Worm (Caenorhabditis elegans): Measurements from ENCODE around the gene dod-20.

Gene dod-20

DNA sequence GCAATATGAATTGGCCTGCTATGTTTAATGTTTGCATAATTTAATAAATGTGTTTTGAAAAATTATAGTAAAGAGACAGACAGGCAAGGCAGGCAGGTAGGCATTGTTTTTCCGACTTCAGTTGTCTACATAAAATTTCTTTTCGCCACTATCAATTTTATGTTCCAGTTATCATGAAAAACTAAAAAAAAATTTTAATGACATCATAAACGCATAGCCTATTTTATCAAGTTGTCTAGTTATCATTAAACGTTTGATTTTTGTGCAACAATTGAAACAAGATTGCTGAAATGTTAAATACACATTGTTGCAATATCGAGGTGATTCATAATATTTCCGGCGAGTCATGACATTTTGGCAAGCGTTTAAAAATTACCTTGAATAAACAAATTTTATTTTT lies 7.2 kb upstream of the dod-20 start:
- TF ChIP-seq ama-1 (optimal IDR thresholded peaks at IDR 0.05) (no peak), lsy-12 (tag; optimal IDR thresholded peaks at IDR 0.05) (no peak), elt-2 (tag; optimal IDR thresholded peaks at IDR 0.05) (peak; percentile 79), pqm-1 (tag; optimal IDR thresholded peaks at IDR 0.05) (peak; percentile 93)

DNA sequence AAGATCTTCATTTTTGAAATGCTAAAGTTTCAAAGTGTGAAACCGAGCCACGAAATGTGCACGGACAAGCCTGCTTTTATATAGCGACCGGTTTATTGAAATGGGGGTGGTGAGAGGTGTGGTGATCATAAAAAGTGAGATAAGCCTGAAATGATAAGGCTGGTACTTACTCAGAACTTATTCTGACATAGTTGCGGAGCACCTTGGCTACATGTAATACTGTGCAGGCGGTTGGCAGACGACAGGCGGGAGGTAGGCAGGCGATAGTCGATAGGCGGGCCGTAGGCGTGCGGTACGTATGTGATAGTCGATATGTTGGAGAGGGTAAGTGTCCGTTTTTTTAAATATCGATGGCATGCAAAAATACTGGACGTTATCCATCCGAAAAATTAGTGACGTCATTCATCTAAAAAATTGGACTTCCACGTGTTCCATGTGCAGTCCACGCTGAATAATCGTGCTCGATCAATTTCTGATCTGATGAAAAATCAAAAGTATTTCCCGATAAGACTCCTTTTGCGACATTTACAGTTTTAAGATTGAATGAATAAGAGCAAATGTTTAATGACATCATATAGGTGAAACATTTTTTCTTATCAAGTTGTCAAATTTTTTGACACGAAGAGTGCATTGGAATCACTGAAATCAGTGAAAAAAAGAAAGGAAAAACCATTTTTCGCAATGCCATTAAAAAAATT lies 4.4 kb upstream of the dod-20 start, which contains the start of gene irg-8:
Gene irg-8, minus strand, starts transcription at position 51 of the 698 bp plus-strand sequence.
- peak; percentile 77 for TF ChIP-seq elt-2 (tag; optimal IDR thresholded peaks at IDR 0.05)
- TF ChIP-seq ceh-28 (tag; optimal IDR thresholded peaks at IDR 0.05) = no peak
- peak; percentile 25 for TF ChIP-seq pqm-1 (tag; optimal IDR thresholded peaks at IDR 0.05)

DNA sequence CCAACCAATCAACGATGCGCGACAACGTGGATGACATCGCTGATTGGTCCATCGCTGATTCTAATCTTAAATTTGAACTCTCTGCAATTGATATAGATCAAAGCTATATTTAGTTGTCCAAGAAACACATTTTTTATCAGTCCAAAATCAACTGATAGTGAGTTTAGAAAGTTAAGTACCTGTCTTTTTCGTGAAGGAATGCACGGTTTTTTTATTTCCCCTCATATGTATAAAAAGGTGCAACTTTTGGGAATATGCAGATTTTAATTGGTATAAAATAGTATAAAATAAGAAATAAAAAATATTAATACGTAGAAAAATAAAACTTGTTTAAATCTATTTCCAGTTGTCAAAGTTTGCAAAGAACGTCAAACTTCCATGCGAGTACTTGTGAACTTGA lies 3.8 kb upstream of the dod-20 start, which contains the start of gene Y39D8A.1:
Gene Y39D8A.1, plus strand, starts transcription at position 301 of the 400 bp plus-strand sequence.
- TF ChIP-seq lsy-12 (tag; optimal IDR thresholded peaks at IDR 0.05) (no peak), egl-5 (tag; optimal IDR thresholded peaks at IDR 0.05) (no peak)

DNA sequence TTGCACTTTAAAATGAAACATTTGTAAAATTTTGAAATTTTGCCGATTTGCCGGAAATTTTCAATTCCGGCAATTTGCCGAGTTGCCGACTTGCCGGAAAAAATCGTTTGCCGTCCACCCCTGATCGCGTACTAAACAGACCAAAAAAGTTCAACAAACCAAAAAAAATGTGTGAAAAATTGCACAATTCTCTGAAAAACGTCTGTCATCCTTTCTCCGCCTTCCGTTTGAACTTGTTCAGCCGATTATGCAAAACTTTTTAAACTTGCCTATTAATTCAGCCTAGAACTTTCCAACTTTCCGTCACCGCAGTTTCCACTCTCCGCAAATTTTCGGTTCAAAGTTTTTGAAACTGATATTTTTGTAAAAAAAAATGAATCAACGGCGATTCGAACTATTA lies 1.9 kb downstream of the dod-20 start, which contains the start of gene B0554.5:
Gene B0554.5, plus strand, starts transcription at position 301 of the 400 bp plus-strand sequence.
- TF ChIP-seq sea-2 (GFP tag; optimal IDR thresholded peaks at IDR 0.05) (no peak), nhr-23 (tag; optimal IDR thresholded peaks at IDR 0.05) (no peak), pha-4 (tag; optimal IDR thresholded peaks at IDR 0.05) (no peak), elt-1 (tag; optimal IDR thresholded peaks at IDR 0.05) (no peak), ceh-82 (tag; optimal IDR thresholded peaks at IDR 0.05) (no peak), nfya-1 (tag; optimal IDR thresholded peaks at IDR 0.05; ENCODE audit: insufficient read depth) (no peak), ama-1 (optimal IDR thresholded peaks at IDR 0.05) (no peak), eor-1 (tag; optimal IDR thresholded peaks at IDR 0.05) (no peak), ztf-11 (tag; optimal IDR thresholded peaks at IDR 0.05) (no peak), skn-1 (tag; optimal IDR thresholded peaks at IDR 0.05) (no peak), pqm-1 (tag; optimal IDR thresholded peaks at IDR 0.05) (no peak), lin-15B (tag; optimal IDR thresholded peaks at IDR 0.05) (no peak)

DNA sequence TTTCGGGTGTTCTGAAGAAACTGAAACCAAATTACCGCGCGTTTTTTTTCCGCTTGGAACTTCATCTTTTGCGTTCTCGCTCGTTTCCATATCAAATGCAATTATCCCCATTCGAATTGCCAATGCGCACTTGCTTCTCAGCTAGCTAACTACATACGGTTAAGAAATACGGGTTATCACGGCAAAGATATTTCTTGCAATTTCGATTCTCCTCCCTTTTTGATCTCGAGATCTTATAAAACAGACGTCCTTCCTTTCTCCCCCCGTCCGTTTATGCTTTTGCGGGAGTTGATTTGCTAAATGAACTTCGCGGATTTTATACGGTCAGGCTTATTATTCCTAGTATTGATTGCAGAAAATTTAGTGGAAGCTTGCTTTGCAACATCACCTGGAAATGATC lies 6.6 kb downstream of the dod-20 start, which contains the start of gene B0554.4:
Gene B0554.4, plus strand, starts transcription at position 301 of the 400 bp plus-strand sequence.
- TF ChIP-seq ceh-16 (tag; optimal IDR thresholded peaks at IDR 0.05) (no peak), ztf-4 (tag; optimal IDR thresholded peaks at IDR 0.05) (no peak), daf-12 (tag; optimal IDR thresholded peaks at IDR 0.05) (no peak), egl-27 (tag; optimal IDR thresholded peaks at IDR 0.05) (no peak), egl-5 (tag; optimal IDR thresholded peaks at IDR 0.05) (no peak), nhr-237 (tag; optimal IDR thresholded peaks at IDR 0.05) (no peak), elt-2 (tag; optimal IDR thresholded peaks at IDR 0.05) (no peak), fkh-2 (tag; optimal IDR thresholded peaks at IDR 0.05) (no peak), skn-1 (tag; optimal IDR thresholded peaks at IDR 0.05) (no peak), unc-62 (GFP tag; optimal IDR thresholded peaks at IDR 0.05) (no peak), nhr-11 (tag; optimal IDR thresholded peaks at IDR 0.05) (no peak), pha-4 (tag; optimal IDR thresholded peaks at IDR 0.05) (no peak), snpc-4 (tag; optimal IDR thresholded peaks at IDR 0.05) (no peak)

DNA sequence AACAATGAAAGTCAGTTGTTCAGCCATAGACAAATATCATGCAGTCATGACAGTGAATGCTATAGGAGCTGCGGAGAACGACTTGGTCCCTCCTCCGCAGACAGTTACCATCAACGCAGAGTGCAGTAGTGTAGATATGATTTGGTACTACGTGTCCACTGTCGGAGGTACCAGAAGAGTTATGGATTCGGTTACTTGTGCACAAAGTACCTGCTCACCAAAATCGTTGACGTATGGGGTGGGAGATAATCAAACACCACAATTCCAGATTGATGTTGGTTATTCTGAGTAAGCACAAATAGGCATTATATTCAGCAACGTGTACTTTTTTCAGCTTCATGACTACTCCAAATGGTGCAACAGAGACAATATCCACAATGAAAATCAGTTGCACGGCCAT lies 10.8 kb downstream of the dod-20 start:
- TF ChIP-seq egl-5 (tag; optimal IDR thresholded peaks at IDR 0.05) (no peak), ceh-28 (tag; optimal IDR thresholded peaks at IDR 0.05) (no peak)

DNA sequence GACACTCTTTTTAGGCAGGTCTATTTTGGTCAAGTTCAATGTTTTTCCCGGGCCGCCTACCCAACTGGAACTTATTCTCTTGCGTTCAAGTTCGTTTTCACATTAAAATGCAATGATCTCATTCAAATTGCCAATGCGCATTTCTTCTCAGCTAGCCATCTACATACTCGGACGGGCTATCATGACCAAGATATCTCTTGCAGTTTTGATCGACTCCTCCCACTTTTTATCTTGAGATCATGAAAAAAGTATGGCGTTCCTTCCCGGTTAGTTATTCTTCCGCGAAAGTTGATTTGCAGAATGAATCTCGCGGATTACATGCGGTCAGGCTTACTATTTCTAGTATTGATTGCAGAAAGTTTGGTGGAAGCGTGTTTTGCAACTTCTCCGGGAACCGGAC lies 11.7 kb downstream of the dod-20 start, which contains the start of gene B0554.2:
Gene B0554.2, plus strand, starts transcription at position 301 of the 400 bp plus-strand sequence.
- no peak for TF ChIP-seq tbx-2 (tag; optimal IDR thresholded peaks at IDR 0.05)

DNA sequence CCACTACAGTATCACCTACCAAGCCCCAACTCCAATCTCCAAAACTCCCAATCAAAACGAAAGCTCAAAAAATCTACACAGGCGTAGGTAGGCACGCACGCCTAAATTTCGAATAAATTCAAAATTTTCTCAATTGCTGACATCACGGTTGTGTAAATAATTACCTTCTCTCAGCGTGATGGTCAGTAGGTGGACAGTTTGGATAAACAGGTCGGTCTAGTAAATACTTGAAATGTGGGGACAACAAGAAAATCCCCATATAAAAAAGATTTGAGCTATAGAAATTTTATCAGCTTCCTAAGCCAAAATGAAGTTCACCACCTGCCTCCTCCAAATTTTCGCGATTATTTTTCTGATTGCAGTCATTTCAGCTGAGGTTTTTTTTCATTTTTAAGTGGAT lies 15.9 kb downstream of the dod-20 start, which contains the start of gene B0554.1:
Gene B0554.1, plus strand, starts transcription at position 301 of the 400 bp plus-strand sequence.
- TF ChIP-seq nhr-23 (tag; optimal IDR thresholded peaks at IDR 0.05) (no peak), lin-15B (tag; optimal IDR thresholded peaks at IDR 0.05) (no peak), hmg-11 (tag; optimal IDR thresholded peaks at IDR 0.05) (no peak), nhr-76 (tag; optimal IDR thresholded peaks at IDR 0.05) (no peak), elt-3 (tag; optimal IDR thresholded peaks at IDR 0.05) (no peak), aly-2 (tag; optimal IDR thresholded peaks at IDR 0.05) (no peak), mml-1 (tag; optimal IDR thresholded peaks at IDR 0.05) (no peak), skn-1 (tag; optimal IDR thresholded peaks at IDR 0.05) (no peak), unc-62 (GFP tag; optimal IDR thresholded peaks at IDR 0.05) (no peak), elt-2 (tag; optimal IDR thresholded peaks at IDR 0.05) (no peak), ceh-82 (tag; optimal IDR thresholded peaks at IDR 0.05) (no peak), R02D3.7 (tag; optimal IDR thresholded peaks at IDR 0.05) (no peak), tbx-2 (tag; optimal IDR thresholded peaks at IDR 0.05) (no peak), ama-1 (optimal IDR thresholded peaks at IDR 0.05) (no peak), nhr-43 (tag; optimal IDR thresholded peaks at IDR 0.05; ENCODE audit: poor library complexity, severe bottlenecking) (no peak), egl-5 (tag; optimal IDR thresholded peaks at IDR 0.05) (no peak), nhr-237 (tag; optimal IDR thresholded peaks at IDR 0.05) (no peak), mdl-1 (tag; optimal IDR thresholded peaks at IDR 0.05) (no peak), ztf-4 (tag; optimal IDR thresholded peaks at IDR 0.05) (no peak)
